Worm (Caenorhabditis elegans) whole organism, L3 larva: Measurements from ENCODE around the gene srz-5.

Source experiments
- R02D3.7 ChIP-seq: fragments of 150-350 bp; optimal IDR thresholded peaks from 2 replicates; lab custom pipeline; 2014; ENCODE audit warnings: missing biosample characterization, missing genetic modification characterization
- aly-2 ChIP-seq: fragments of 150-350 bp; optimal IDR thresholded peaks from 2 replicates; lab custom pipeline; 2014; ENCODE audit warnings: missing biosample characterization, missing genetic modification characterization
- ceh-9 ChIP-seq: sonication (generic microtip); optimal IDR thresholded peaks from 2 replicates; lab custom pipeline; 2018; ENCODE audit warnings: missing biosample characterization, missing genetic modification characterization
- fkh-2 ChIP-seq: fragments of 150-350 bp; optimal IDR thresholded peaks from 2 replicates; lab custom pipeline; 2014; ENCODE audit warnings: missing biosample characterization, missing genetic modification reagents, missing genetic modification characterization
- jun-1 ChIP-seq: fragments of 150-350 bp; optimal IDR thresholded peaks from 2 replicates; lab custom pipeline; 2014; ENCODE audit warnings: missing biosample characterization, missing genetic modification reagents, missing genetic modification characterization
- lin-39 ChIP-seq: fragments of 150-350 bp; optimal IDR thresholded peaks from 2 replicates; lab custom pipeline; 2018; ENCODE audit warnings: missing biosample characterization, missing genetic modification reagents, missing genetic modification characterization
- mdl-1 ChIP-seq: fragments of 150-350 bp; optimal IDR thresholded peaks from 2 replicates; lab custom pipeline; 2014; ENCODE audit warnings: missing biosample characterization, missing genetic modification characterization
- nhr-23 ChIP-seq: fragments of 150-350 bp; optimal IDR thresholded peaks from 2 replicates; lab custom pipeline; 2014; ENCODE audit warnings: missing biosample characterization, missing genetic modification reagents, missing genetic modification characterization
- nhr-237 ChIP-seq: fragments of 150-350 bp; optimal IDR thresholded peaks from 2 replicates; lab custom pipeline; 2014; ENCODE audit warnings: missing biosample characterization, missing genetic modification characterization
- nhr-76 ChIP-seq: fragments of 150-350 bp; sonication (generic microtip); optimal IDR thresholded peaks from 5 replicates; lab custom pipeline; 2014; ENCODE audit warnings: missing biosample characterization, missing genetic modification characterization
- pqm-1 ChIP-seq: fragments of 150-350 bp; optimal IDR thresholded peaks from 2 replicates; lab custom pipeline; 2017; ENCODE audit warnings: missing biosample characterization, missing genetic modification characterization, inconsistent platforms
- skn-1 ChIP-seq: fragments of 150-350 bp; optimal IDR thresholded peaks from 2 replicates; lab custom pipeline; 2014; ENCODE audit warnings: missing biosample characterization, missing genetic modification characterization
- unc-39 ChIP-seq: sonication (generic microtip); optimal IDR thresholded peaks from 4 replicates; lab custom pipeline; 2017; ENCODE audit warnings: missing biosample characterization, missing genetic modification characterization

DNA sequence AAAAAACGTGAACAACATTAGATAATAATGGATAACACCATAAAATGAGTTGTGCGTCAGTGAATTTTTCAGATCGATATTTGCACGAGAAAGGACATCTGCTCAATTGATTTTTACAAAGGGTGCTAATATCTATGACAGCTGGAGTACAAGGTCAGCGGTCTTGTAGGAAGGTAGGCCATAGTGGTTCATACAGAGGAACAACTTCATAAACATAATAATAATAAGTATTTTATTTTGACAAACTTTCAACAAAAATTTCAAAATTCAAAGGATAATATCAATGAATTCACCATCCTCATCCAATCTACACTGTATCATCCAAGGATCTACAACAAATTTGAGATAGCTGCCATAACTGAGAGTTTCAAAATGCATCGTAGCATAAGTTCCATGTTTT is 37.4 kb downstream of the srz-5 start, which contains the start of gene fbxb-104:
- TF ChIP-seq nhr-237 (no peak), unc-39 (no peak), nhr-76 (tag; lab: Kevin White, UChicago) (no peak), fkh-2 (tag; lab: Kevin White, UChicago) (no peak), skn-1 (tag; lab: Kevin White, UChicago) (no peak), aly-2 (tag; lab: Kevin White, UChicago) (no peak), ceh-9 (no peak), mdl-1 (tag; lab: Kevin White, UChicago) (no peak), nhr-23 (no peak), lin-39 (tag; lab: Kevin White, UChicago) (no peak), pqm-1 (tag; lab: Kevin White, UChicago) (no peak), jun-1 (tag; lab: Kevin White, UChicago) (no peak), R02D3.7 (no peak)
